Worm (Caenorhabditis elegans): ENCODE measurements around the gene srx-51.

- TF ChIP-seq spr-3 (GFP tag; optimal IDR thresholded peaks at IDR 0.05) (no peak), ZK546.5 (tag; optimal IDR thresholded peaks at IDR 0.05) (no peak), lin-13 (GFP tag; optimal IDR thresholded peaks at IDR 0.05) (no peak), Y75B8A.6 (GFP tag; IDR thresholded peaks at IDR 0.05) (no peak), nhr-11 (tag; optimal IDR thresholded peaks at IDR 0.05) (no peak), ztf-11 (tag; optimal IDR thresholded peaks at IDR 0.05) (no peak), lin-29 (GFP tag; IDR thresholded peaks at IDR 0.05) (no peak), ceh-82 (tag; optimal IDR thresholded peaks at IDR 0.05) (no peak), F10B5.3 (tag; optimal IDR thresholded peaks at IDR 0.05) (no peak), unc-39 (tag; optimal IDR thresholded peaks at IDR 0.05) (no peak), nhr-28 (tag; optimal IDR thresholded peaks at IDR 0.05) (no peak)
These were observed 21.9 kb downstream of the srx-51 start, which contains the start of gene srx-48 for ce11 chrV:15303625-15304024.

Measured in whole organism, L4 larva.